Fruit fly (Drosophila melanogaster) whole organism, embryonic: ENCODE data around the gene CG45307.

ENCODE experiments used
- CG12299 ChIP-seq: fragments of 200-800 bp; sonication (Bioruptor generic); optimal IDR thresholded peaks from 2 replicates; lab custom pipeline; 2018; ENCODE audit warnings: missing biosample characterization, mild to moderate bottlenecking, missing genetic modification characterization
- CG14014 ChIP-seq: fragments of 200-800 bp; sonication (Bioruptor generic); IDR thresholded peaks from 2 replicates; pipeline ENCODE4 v1.3.6; 2022; ENCODE audit warnings: missing biosample characterization, missing genetic modification characterization
- CG6683 ChIP-seq: fragments of 200-800 bp; sonication (Bioruptor generic); optimal IDR thresholded peaks from 2 replicates; lab custom pipeline; 2017; ENCODE audit warnings: missing biosample characterization, mild to moderate bottlenecking, missing genetic modification characterization, missing genetic modification reagents
- Camta ChIP-seq: fragments of 200-800 bp; sonication (Bioruptor generic); optimal IDR thresholded peaks from 2 replicates; lab custom pipeline; 2016; ENCODE audit warnings: missing biosample characterization, missing genetic modification characterization
- Deaf1 ChIP-seq: fragments of 200-800 bp; optimal IDR thresholded peaks from 3 replicates; lab custom pipeline; 2019; ENCODE audit warnings: missing biosample characterization, mild to moderate bottlenecking, missing genetic modification characterization, moderate library complexity
- Doc2 ChIP-seq: fragments of 200-800 bp; sonication (Bioruptor generic); IDR thresholded peaks from 2 replicates; pipeline ENCODE4 v1.3.6; 2022; ENCODE audit warnings: missing biosample characterization, missing genetic modification characterization
- Hr78 ChIP-seq, 2 experiments: fragments of 200-800 bp in 1 of 2; fragments of >200 bp in 1 of 2; sonication (Bioruptor generic) in 1 of 2; optimal IDR thresholded peaks; 2 replicates each; lab custom pipeline; 2017 to 2019; ENCODE audit warnings: missing biosample characterization in 2 of 2, missing genetic modification characterization in 2 of 2, mild to moderate bottlenecking in 1 of 2, moderate library complexity in 1 of 2
- Sry-δ ChIP-seq: fragments of 200-800 bp; sonication (Bioruptor generic); optimal IDR thresholded peaks from 2 replicates; lab custom pipeline; 2016; ENCODE audit warnings: missing biosample characterization, missing genetic modification characterization
- cad ChIP-seq: fragments of >200 bp; optimal IDR thresholded peaks from 2 replicates; lab custom pipeline; 2017; ENCODE audit warnings: missing biosample characterization, missing genetic modification characterization
- gcm2 ChIP-seq: fragments of 200-800 bp; sonication (Bioruptor generic); optimal IDR thresholded peaks from 2 replicates; lab custom pipeline; 2016; ENCODE audit warnings: missing biosample characterization, missing genetic modification characterization
- pan ChIP-seq, 4 experiments: fragments of >200 bp in 3 of 4; fragments of 200-800 bp in 1 of 4; sonication (Bioruptor generic) in 1 of 4; optimal IDR thresholded peaks in 3 of 4; IDR thresholded peaks in 1 of 4; 2 replicates each; pipeline versions ENCODE4 v1.3.6 to Lab custom; 2017 to 2022; ENCODE audit warnings: missing biosample characterization in 2 of 4, missing genetic modification characterization in 2 of 4, mixed read lengths in 1 of 4
- shn ChIP-seq: fragments of 200-800 bp; sonication (Bioruptor generic); optimal IDR thresholded peaks from 3 replicates; lab custom pipeline; 2016; ENCODE audit warnings: missing biosample characterization, missing genetic modification characterization
- trh ChIP-seq: fragments of 200-800 bp; sonication (Bioruptor generic); optimal IDR thresholded peaks from 2 replicates; lab custom pipeline; 2016; ENCODE audit warnings: missing biosample characterization, missing genetic modification characterization
- unpg ChIP-seq: fragments of 200-800 bp; sonication (Bioruptor generic); optimal IDR thresholded peaks from 3 replicates; lab custom pipeline; 2018; ENCODE audit warnings: missing biosample characterization, mild to moderate bottlenecking, missing genetic modification characterization, moderate library complexity

DNA sequence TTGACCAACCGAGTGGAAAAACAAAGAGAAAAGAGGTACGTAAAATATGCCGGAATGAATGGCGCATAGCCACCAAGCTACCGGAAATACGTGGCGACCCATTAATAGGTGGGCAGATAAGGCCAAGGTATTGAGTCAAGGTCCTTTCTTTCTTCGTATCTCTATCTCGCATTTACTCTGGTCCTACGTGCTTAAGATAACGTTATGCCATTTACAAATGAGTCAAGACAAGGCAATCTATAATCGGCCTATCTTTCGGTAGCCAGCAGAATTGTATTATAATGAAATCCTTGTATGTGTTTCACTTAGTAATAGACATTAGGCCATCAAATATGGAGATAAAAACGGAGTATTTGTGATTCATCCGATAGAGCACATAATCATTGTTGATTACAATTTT lies 35.5 kb downstream of the CG45307 start:
- TF ChIP-seq shn (GFP tag; lab: Kevin White, UChicago) (no peak), CG14014 (GFP tag; lab: Robert Waterston, UW) (no peak), Deaf1 (tag; lab: Kevin White, UChicago) (no peak), unpg (GFP tag; lab: Kevin White, UChicago) (no peak), cad (no peak), gcm2 (GFP tag; lab: Kevin White, UChicago) (no peak), CG12299 (tag; lab: Kevin White, UChicago) (no peak), Doc2 (GFP tag; lab: Robert Waterston, UW) (no peak), CG6683 (GFP tag; lab: Kevin White, UChicago) (no peak), trh (GFP tag; lab: Kevin White, UChicago) (no peak), Sry-δ (GFP tag; lab: Kevin White, UChicago) (no peak), Hr78 (GFP tag; optimal IDR thresholded peaks at IDR 0.05; lab: Kevin White, UChicago) (no peak), pan (optimal IDR thresholded peaks at IDR 0.05; lab: Kevin White, UChicago) (no peak), pan (GFP tag; optimal IDR thresholded peaks at IDR 0.05 in 1 of 2, IDR thresholded peaks at IDR 0.05 in 1 of 2) (no peak), Camta (GFP tag; lab: Kevin White, UChicago) (no peak)
